Worm (Caenorhabditis elegans) whole organism, mixed stage, embryonic: ENCODE measurements around the gene T12A2.3.

Experiments used
- bed-3 ChIP-seq: fragments of 200-800 bp; sonication (Bioruptor generic); optimal IDR thresholded peaks from 3 replicates; lab custom pipeline; 2018; ENCODE audit warnings: mild to moderate bottlenecking, missing genetic modification characterization, moderate library complexity, missing compliant biosample characterization
- ceh-39 ChIP-seq: fragments of 150-350 bp; optimal IDR thresholded peaks from 2 replicates; lab custom pipeline; 2014; ENCODE audit warnings: missing biosample characterization, missing genetic modification characterization
- ceh-43 ChIP-seq: fragments of 200-800 bp; sonication (Bioruptor generic); optimal IDR thresholded peaks from 2 replicates; lab custom pipeline; 2018; ENCODE audit warnings: mild to moderate bottlenecking, missing genetic modification characterization, moderate library complexity, missing compliant biosample characterization
- cnd-1 ChIP-seq: fragments of 200-800 bp; sonication (Bioruptor generic); optimal IDR thresholded peaks from 2 replicates; lab custom pipeline; 2018; ENCODE audit warnings: mild to moderate bottlenecking, missing genetic modification characterization, missing compliant biosample characterization
- drap-1 ChIP-seq: fragments of 200-800 bp; sonication (Bioruptor generic); optimal IDR thresholded peaks from 3 replicates; lab custom pipeline; 2018; ENCODE audit warnings: mild to moderate bottlenecking, missing genetic modification characterization, missing compliant biosample characterization
- elt-1 ChIP-seq: sonication (generic microtip); optimal IDR thresholded peaks from 2 replicates; lab custom pipeline; 2017; ENCODE audit warnings: missing genetic modification characterization, mild to moderate bottlenecking, missing compliant biosample characterization, antibody characterized with exemption, moderate library complexity, borderline replicate concordance; ENCODE audit not compliant: insufficient read depth
- lin-13 ChIP-seq: fragments of 150-350 bp; optimal IDR thresholded peaks from 2 replicates; lab custom pipeline; 2014; ENCODE audit warnings: missing biosample characterization, missing genetic modification characterization
- lsy-2 ChIP-seq: fragments of 150-350 bp; optimal IDR thresholded peaks from 2 replicates; lab custom pipeline; 2014; ENCODE audit warnings: missing biosample characterization, missing genetic modification characterization
- nhr-12 ChIP-seq: fragments of 150-350 bp; optimal IDR thresholded peaks from 2 replicates; lab custom pipeline; 2014; ENCODE audit warnings: missing biosample characterization, missing genetic modification characterization
- nhr-237 ChIP-seq: fragments of 150-350 bp; optimal IDR thresholded peaks from 2 replicates; lab custom pipeline; 2014; ENCODE audit warnings: missing biosample characterization, missing genetic modification characterization
- nhr-28 ChIP-seq: fragments of 150-350 bp; optimal IDR thresholded peaks from 2 replicates; lab custom pipeline; 2014; ENCODE audit warnings: missing biosample characterization, missing genetic modification characterization
- sem-2 ChIP-seq: fragments of 200-800 bp; sonication (Bioruptor generic); optimal IDR thresholded peaks from 2 replicates; lab custom pipeline; 2018; ENCODE audit warnings: mild to moderate bottlenecking, missing genetic modification characterization, missing compliant biosample characterization
- snpc-4 ChIP-seq: fragments of 150-350 bp; optimal IDR thresholded peaks from 2 replicates; lab custom pipeline; 2014; ENCODE audit warnings: missing biosample characterization, missing genetic modification characterization
- ztf-11 ChIP-seq: fragments of 150-350 bp; optimal IDR thresholded peaks from 2 replicates; lab custom pipeline; 2014; ENCODE audit warnings: missing biosample characterization, missing genetic modification characterization

- no peak for TF ChIP-seq snpc-4 (tag; lab: Kevin White, UChicago)
- TF ChIP-seq ztf-11 = no peak
- TF ChIP-seq lin-13 = no peak
- no peak for TF ChIP-seq ceh-43 (GFP tag; lab: Kevin White, UChicago)
- no peak for TF ChIP-seq elt-1
- no peak for TF ChIP-seq cnd-1 (tag; lab: Kevin White, UChicago)
- no peak for TF ChIP-seq nhr-28
- TF ChIP-seq ceh-39 = no peak
- no peak for TF ChIP-seq drap-1 (GFP tag; lab: Kevin White, UChicago)
- TF ChIP-seq lsy-2 (tag; lab: Kevin White, UChicago) = no peak
- TF ChIP-seq nhr-237 (tag; lab: Kevin White, UChicago) = no peak
- no peak for TF ChIP-seq bed-3 (GFP tag; lab: Kevin White, UChicago)
- TF ChIP-seq sem-2 (GFP tag; lab: Kevin White, UChicago) = no peak
- TF ChIP-seq nhr-12 (tag; lab: Kevin White, UChicago) = no peak
These were observed 23.7 kb upstream of the T12A2.3 start, which contains the start of gene hot-4 for ce11 chrIII:6216833-6217466.
